Fruit fly (Drosophila melanogaster) whole organism, embryonic: ENCODE results near the gene CG15404.

Experiments used
- Ada2b ChIP-seq: fragments of 200-800 bp; sonication (Bioruptor generic); IDR thresholded peaks from 2 replicates; pipeline ENCODE4 v1.3.6; 2022; ENCODE audit warnings: missing biosample characterization, missing genetic modification characterization
- Aef1 ChIP-seq: fragments of 200-800 bp; sonication (Bioruptor generic); IDR thresholded peaks from 3 replicates; pipeline ENCODE4 v1.3.6; 2022; ENCODE audit warnings: missing biosample characterization, missing genetic modification characterization
- B-H1 ChIP-seq: fragments of 200-800 bp; sonication (Bioruptor generic); IDR thresholded peaks from 3 replicates; pipeline ENCODE4 v1.3.6; 2022; ENCODE audit warnings: missing biosample characterization, missing genetic modification characterization
- CG11723 ChIP-seq: fragments of 200-800 bp; sonication (Bioruptor generic); optimal IDR thresholded peaks from 2 replicates; lab custom pipeline; 2017; ENCODE audit warnings: missing biosample characterization, mild to moderate bottlenecking, missing genetic modification characterization
- CG12071 ChIP-seq: fragments of 200-800 bp; sonication (Bioruptor generic); optimal IDR thresholded peaks from 3 replicates; lab custom pipeline; 2018; ENCODE audit warnings: missing biosample characterization, mild to moderate bottlenecking, missing genetic modification characterization
- CG12104 ChIP-seq: fragments of 200-800 bp; sonication (Bioruptor generic); optimal IDR thresholded peaks from 3 replicates; lab custom pipeline; 2016; ENCODE audit warnings: missing biosample characterization, missing genetic modification characterization
- CG13296 ChIP-seq: fragments of 200-800 bp; sonication (Bioruptor generic); optimal IDR thresholded peaks from 3 replicates; lab custom pipeline; 2018; ENCODE audit warnings: missing biosample characterization, mild to moderate bottlenecking, missing genetic modification characterization
- CG1603 ChIP-seq: fragments of 200-800 bp; sonication (Bioruptor generic); optimal IDR thresholded peaks from 2 replicates; lab custom pipeline; 2019; ENCODE audit warnings: missing biosample characterization, mild to moderate bottlenecking, missing genetic modification characterization, moderate library complexity
- CG16863 ChIP-seq: fragments of 200-800 bp; sonication (Bioruptor generic); optimal IDR thresholded peaks from 3 replicates; lab custom pipeline; 2016; ENCODE audit warnings: missing biosample characterization, missing genetic modification characterization
- CG1832 ChIP-seq: fragments of 200-800 bp; sonication (Bioruptor generic); optimal IDR thresholded peaks from 2 replicates; lab custom pipeline; 2017; ENCODE audit warnings: missing biosample characterization, mild to moderate bottlenecking, missing genetic modification characterization, inconsistent platforms
- CG32767 ChIP-seq: fragments of 200-800 bp; sonication (Bioruptor generic); IDR thresholded peaks from 2 replicates; pipeline ENCODE4 v1.3.6; 2022; ENCODE audit warnings: missing biosample characterization, missing genetic modification characterization
- CG32772 ChIP-seq: fragments of 200-800 bp; sonication (Bioruptor generic); IDR thresholded peaks from 2 replicates; pipeline ENCODE4 v1.3.6; 2022; ENCODE audit warnings: missing biosample characterization, missing genetic modification characterization
- CG3281 ChIP-seq: fragments of 200-800 bp; sonication (Bioruptor generic); optimal IDR thresholded peaks from 3 replicates; lab custom pipeline; 2017; ENCODE audit warnings: missing biosample characterization, mild to moderate bottlenecking, missing genetic modification characterization
- CG3407 ChIP-seq: fragments of 200-800 bp; sonication (Bioruptor generic); optimal IDR thresholded peaks from 2 replicates; lab custom pipeline; 2018; ENCODE audit warnings: missing biosample characterization, mild to moderate bottlenecking, missing genetic modification characterization
- CG3995 ChIP-seq: fragments of 200-800 bp; sonication (Bioruptor generic); optimal IDR thresholded peaks from 3 replicates; lab custom pipeline; 2016; ENCODE audit warnings: missing biosample characterization, missing genetic modification characterization
- CG4282 ChIP-seq: fragments of 200-800 bp; sonication (Bioruptor generic); optimal IDR thresholded peaks from 2 replicates; lab custom pipeline; 2016; ENCODE audit warnings: missing biosample characterization, missing genetic modification characterization
- CG5180 ChIP-seq: fragments of 200-800 bp; sonication (Bioruptor generic); optimal IDR thresholded peaks from 3 replicates; lab custom pipeline; 2017; ENCODE audit warnings: missing biosample characterization, missing genetic modification characterization, mild to moderate bottlenecking, moderate library complexity, missing genetic modification reagents
- CG5245 ChIP-seq: fragments of 200-800 bp; sonication (Bioruptor generic); optimal IDR thresholded peaks from 3 replicates; lab custom pipeline; 2016; ENCODE audit warnings: missing biosample characterization, missing genetic modification characterization
- CG6813 ChIP-seq: fragments of 200-800 bp; sonication (Bioruptor generic); optimal IDR thresholded peaks from 2 replicates; lab custom pipeline; 2017; ENCODE audit warnings: missing biosample characterization, missing genetic modification characterization, mild to moderate bottlenecking, moderate library complexity, missing genetic modification reagents
- CG7928 ChIP-seq: fragments of 200-800 bp; sonication (Bioruptor generic); optimal IDR thresholded peaks from 2 replicates; lab custom pipeline; 2017; ENCODE audit warnings: missing biosample characterization, mild to moderate bottlenecking, missing genetic modification characterization
- CG9215 ChIP-seq: fragments of 200-800 bp; sonication (Bioruptor generic); IDR thresholded peaks from 2 replicates; pipeline ENCODE4 v1.3.6; 2022; ENCODE audit warnings: missing biosample characterization, missing genetic modification characterization
- CoRest ChIP-seq: fragments of 200-800 bp; sonication (Bioruptor generic); optimal IDR thresholded peaks from 3 replicates; lab custom pipeline; 2018; ENCODE audit warnings: missing biosample characterization, mild to moderate bottlenecking, missing genetic modification characterization, moderate library complexity
- Dll ChIP-seq: fragments of 200-800 bp; sonication (Bioruptor generic); IDR thresholded peaks from 4 replicates; pipeline ENCODE4 v1.3.6; 2022; ENCODE audit warnings: missing biosample characterization, missing genetic modification characterization; ENCODE audit not compliant: partially characterized antibody
- Doc2 ChIP-seq: fragments of 200-800 bp; sonication (Bioruptor generic); IDR thresholded peaks from 2 replicates; pipeline ENCODE4 v1.3.6; 2022; ENCODE audit warnings: missing biosample characterization, missing genetic modification characterization
- Ets97D ChIP-seq: fragments of 200-800 bp; sonication (Bioruptor generic); optimal IDR thresholded peaks from 3 replicates; lab custom pipeline; 2016; ENCODE audit warnings: missing biosample characterization, missing genetic modification characterization
- Fer1 ChIP-seq: fragments of 200-800 bp; sonication (Bioruptor generic); optimal IDR thresholded peaks from 2 replicates; lab custom pipeline; 2017; ENCODE audit warnings: missing biosample characterization, mild to moderate bottlenecking, missing genetic modification characterization
- MBD-R2 ChIP-seq: fragments of 200-800 bp; sonication (Bioruptor generic); IDR thresholded peaks from 2 replicates; pipeline ENCODE4 v1.3.6; 2022; ENCODE audit warnings: missing biosample characterization, missing genetic modification characterization
- MTF-1 ChIP-seq: fragments of 200-800 bp; sonication (Bioruptor generic); optimal IDR thresholded peaks from 2 replicates; lab custom pipeline; 2018; ENCODE audit warnings: missing biosample characterization, mild to moderate bottlenecking, missing genetic modification characterization, borderline replicate concordance
- Nf-YA ChIP-seq: fragments of 200-800 bp; sonication (Bioruptor generic); IDR thresholded peaks from 2 replicates; pipeline ENCODE4 v1.3.6; 2022; ENCODE audit warnings: missing biosample characterization, missing genetic modification characterization
- Nf-YC ChIP-seq: fragments of 200-800 bp; optimal IDR thresholded peaks from 3 replicates; lab custom pipeline; 2019; ENCODE audit warnings: missing biosample characterization, mild to moderate bottlenecking, missing genetic modification characterization, moderate library complexity
- Opbp ChIP-seq: fragments of 200-800 bp; sonication (Bioruptor generic); IDR thresholded peaks from 3 replicates; pipeline ENCODE4 v1.3.6; 2022; ENCODE audit warnings: missing biosample characterization, missing genetic modification characterization; ENCODE audit not compliant: partially characterized antibody
- Rfx ChIP-seq: fragments of 200-800 bp; sonication (Bioruptor generic); IDR thresholded peaks from 2 replicates; pipeline ENCODE4 v1.3.6; 2022; ENCODE audit warnings: missing biosample characterization, missing genetic modification characterization
- Rx ChIP-seq: fragments of 200-800 bp; sonication (Bioruptor generic); IDR thresholded peaks from 2 replicates; pipeline ENCODE4 v1.3.6; 2022; ENCODE audit warnings: missing biosample characterization, missing genetic modification characterization
- Scr ChIP-seq: fragments of 200-800 bp; sonication (Bioruptor generic); IDR thresholded peaks from 2 replicates; pipeline ENCODE4 v1.3.6; 2022; ENCODE audit warnings: missing biosample characterization, missing genetic modification characterization; ENCODE audit not compliant: partially characterized antibody
- abd-A ChIP-seq: fragments of 200-800 bp; sonication (Bioruptor generic); optimal IDR thresholded peaks from 3 replicates; lab custom pipeline; 2019; ENCODE audit warnings: missing biosample characterization, mild to moderate bottlenecking, missing genetic modification characterization, moderate library complexity
- bbx ChIP-seq: fragments of 200-800 bp; sonication (Bioruptor generic); IDR thresholded peaks from 2 replicates; pipeline ENCODE4 v1.3.6; 2022; ENCODE audit warnings: missing biosample characterization, missing genetic modification characterization; ENCODE audit not compliant: partially characterized antibody
- cas ChIP-seq: fragments of 200-800 bp; sonication (Bioruptor generic); IDR thresholded peaks from 2 replicates; pipeline ENCODE4 v1.3.6; 2022; ENCODE audit warnings: missing biosample characterization, missing genetic modification characterization
- dpn ChIP-seq, 2 experiments: fragments of 200-800 bp; sonication (Bioruptor generic); optimal IDR thresholded peaks; 3 replicates each; lab custom pipeline; 2016; ENCODE audit warnings: missing biosample characterization in 2 of 2, missing genetic modification characterization in 2 of 2
- fd102C ChIP-seq: fragments of 200-800 bp; sonication (Bioruptor generic); optimal IDR thresholded peaks from 2 replicates; lab custom pipeline; 2018; ENCODE audit warnings: missing biosample characterization, mild to moderate bottlenecking, missing genetic modification characterization, moderate library complexity
- gcm ChIP-seq: fragments of 200-800 bp; sonication (Bioruptor generic); optimal IDR thresholded peaks from 2 replicates; lab custom pipeline; 2019; ENCODE audit warnings: missing biosample characterization, mild to moderate bottlenecking, missing genetic modification characterization, moderate library complexity
- gro ChIP-seq: fragments of 200-800 bp; sonication (Bioruptor generic); optimal IDR thresholded peaks from 2 replicates; lab custom pipeline; 2016; ENCODE audit warnings: missing biosample characterization, missing genetic modification characterization
- jigr1 ChIP-seq: fragments of 200-800 bp; sonication (Bioruptor generic); IDR thresholded peaks from 3 replicates; pipeline ENCODE4 v1.3.6; 2022; ENCODE audit warnings: missing biosample characterization, missing genetic modification characterization
- nmo ChIP-seq: fragments of 200-800 bp; sonication (Bioruptor generic); optimal IDR thresholded peaks from 2 replicates; lab custom pipeline; 2018; ENCODE audit warnings: missing biosample characterization, mild to moderate bottlenecking, missing genetic modification characterization, moderate library complexity
- phol ChIP-seq: fragments of 200-800 bp; sonication (Bioruptor generic); optimal IDR thresholded peaks from 3 replicates; lab custom pipeline; 2018; ENCODE audit warnings: missing biosample characterization, mild to moderate bottlenecking, missing genetic modification characterization, moderate library complexity
- repo ChIP-seq: fragments of 200-800 bp; sonication (Bioruptor generic); optimal IDR thresholded peaks from 2 replicates; lab custom pipeline; 2016; ENCODE audit warnings: missing biosample characterization, missing genetic modification characterization
- row ChIP-seq: fragments of 200-800 bp; sonication (Bioruptor generic); IDR thresholded peaks from 3 replicates; pipeline ENCODE4 v1.3.6; 2022; ENCODE audit warnings: missing biosample characterization, missing genetic modification characterization
- sima ChIP-seq: fragments of 200-800 bp; sonication (Bioruptor generic); optimal IDR thresholded peaks from 2 replicates; lab custom pipeline; 2016; ENCODE audit warnings: missing biosample characterization, missing genetic modification characterization
- sna ChIP-seq: fragments of 200-800 bp; sonication (Bioruptor generic); IDR thresholded peaks from 2 replicates; pipeline ENCODE4 v1.3.6; 2022; ENCODE audit warnings: missing biosample characterization, missing genetic modification characterization; ENCODE audit not compliant: partially characterized antibody
- tap ChIP-seq: fragments of 200-800 bp; optimal IDR thresholded peaks from 3 replicates; lab custom pipeline; 2019; ENCODE audit warnings: missing biosample characterization, mild to moderate bottlenecking, missing genetic modification characterization, moderate library complexity
- vfl ChIP-seq: fragments of 200-800 bp; sonication (Bioruptor generic); optimal IDR thresholded peaks from 2 replicates; lab custom pipeline; 2016; ENCODE audit warnings: missing biosample characterization, missing genetic modification characterization
- yki ChIP-seq: fragments of >200 bp; optimal IDR thresholded peaks from 3 replicates; lab custom pipeline; 2018
- z ChIP-seq: fragments of 200-800 bp; sonication (Bioruptor generic); IDR thresholded peaks from 3 replicates; pipeline ENCODE4 v1.3.6; 2022; ENCODE audit warnings: missing biosample characterization, missing genetic modification characterization

The CG15404 gene

DNA sequence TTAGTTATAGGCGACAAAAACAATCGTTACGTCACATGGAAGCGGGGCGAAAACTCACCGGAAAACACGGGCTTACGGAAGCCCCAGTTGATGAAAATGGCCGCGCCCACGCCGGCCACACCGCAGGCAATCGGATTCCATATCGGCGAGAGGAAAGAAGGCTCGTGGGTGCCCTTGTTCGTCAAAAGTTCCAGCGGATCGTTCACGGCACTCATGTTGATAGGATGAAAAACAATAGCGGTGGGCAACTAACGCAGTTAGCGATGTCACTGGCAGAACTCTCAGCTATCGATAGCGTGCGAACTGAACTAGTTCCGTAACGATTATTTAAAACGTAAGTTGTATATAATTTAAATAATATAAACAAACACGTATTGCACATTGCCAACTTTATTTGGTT, 28.3 kb upstream of the CG15404 start, which contains the start of gene ND-B14.5B (continued):
- no peak for TF ChIP-seq CoRest
- TF ChIP-seq gro, result no peak
- no peak for TF ChIP-seq CG3995
- no peak for TF ChIP-seq CG32772
- TF ChIP-seq CG1603, result peak; percentile 25
- no peak for TF ChIP-seq CG3407
- TF ChIP-seq CG11723 (GFP tag; lab: Kevin White, UChicago), result no peak
- TF ChIP-seq cas, result no peak
- no peak for TF ChIP-seq CG4282 (GFP tag; lab: Kevin White, UChicago)
- TF ChIP-seq z, result no peak
- peak; percentile 82 for TF ChIP-seq bbx (GFP tag; lab: Robert Waterston, UW)
- no peak for TF ChIP-seq Rx (GFP tag; lab: Robert Waterston, UW)
- no peak for TF ChIP-seq Doc2
- no peak for TF ChIP-seq B-H1 (GFP tag; lab: Robert Waterston, UW)
- no peak for TF ChIP-seq Rfx (GFP tag; lab: Robert Waterston, UW)
- TF ChIP-seq CG7928 (GFP tag; lab: Kevin White, UChicago), result no peak
- no peak for TF ChIP-seq CG12071 (GFP tag; lab: Kevin White, UChicago)
- no peak for TF ChIP-seq sima (GFP tag; lab: Kevin White, UChicago)
- no peak for TF ChIP-seq vfl (GFP tag; lab: Kevin White, UChicago)
- no peak for TF ChIP-seq fd102C (GFP tag; lab: Kevin White, UChicago)
- peak; percentile 41; the same call in 1 of the 2 replicates for TF ChIP-seq MBD-R2 (GFP tag; lab: Robert Waterston, UW)
- no peak for TF ChIP-seq Ets97D (GFP tag; lab: Kevin White, UChicago)
- TF ChIP-seq jigr1 (GFP tag; lab: Robert Waterston, UW), result no peak
- no peak for TF ChIP-seq Fer1 (GFP tag; lab: Kevin White, UChicago)
- no peak for TF ChIP-seq CG3281
- peak; percentile 85 for TF ChIP-seq Opbp (GFP tag; lab: Robert Waterston, UW)
- TF ChIP-seq row (GFP tag; lab: Robert Waterston, UW), result peak; percentile 44; the same call in 1 of the 3 replicates
- TF ChIP-seq Nf-YA, result no peak
- TF ChIP-seq repo (GFP tag; lab: Kevin White, UChicago), result no peak
- TF ChIP-seq gcm, result no peak
- TF ChIP-seq CG9215 (GFP tag; lab: Robert Waterston, UW), result no peak
- TF ChIP-seq sna (GFP tag; lab: Robert Waterston, UW), result peak; percentile 36
- peak; percentile 81 for TF ChIP-seq Dll (GFP tag; lab: Robert Waterston, UW)
- no peak for TF ChIP-seq CG13296 (GFP tag; lab: Kevin White, UChicago)
- no peak for TF ChIP-seq CG12104 (GFP tag; lab: Kevin White, UChicago)
- no peak for TF ChIP-seq tap (tag; lab: Kevin White, UChicago)
- TF ChIP-seq CG6813 (GFP tag; lab: Kevin White, UChicago), result no peak
- TF ChIP-seq CG5245 (GFP tag; lab: Kevin White, UChicago), result no peak
- no peak for TF ChIP-seq Nf-YC (tag; lab: Kevin White, UChicago)
- no peak for TF ChIP-seq CG5180 (GFP tag; lab: Kevin White, UChicago)
- no peak for TF ChIP-seq phol (tag; lab: Kevin White, UChicago)
- TF ChIP-seq MTF-1 (GFP tag; lab: Kevin White, UChicago), result no peak
- TF ChIP-seq nmo (GFP tag; lab: Kevin White, UChicago), result peak; percentile 4
- TF ChIP-seq CG16863 (GFP tag; lab: Kevin White, UChicago), result no peak
- no peak for TF ChIP-seq CG32767 (GFP tag; lab: Robert Waterston, UW)
- TF ChIP-seq CG1832 (GFP tag; lab: Kevin White, UChicago), result no peak
- TF ChIP-seq abd-A (tag; lab: Kevin White, UChicago), result no peak
- no peak for TF ChIP-seq dpn (GFP tag; optimal IDR thresholded peaks at IDR 0.05; lab: Kevin White, UChicago)
- TF ChIP-seq Ada2b, result no peak
- TF ChIP-seq Aef1 (GFP tag; lab: Robert Waterston, UW), result no peak
- peak; percentile 77 for TF ChIP-seq Scr
- no peak for TF ChIP-seq yki (lab: Kevin White, UChicago)
